Fruit fly (Drosophila melanogaster) whole organism, embryonic: ENCODE results near the gene Usp14.

Experiments
- CG10979 ChIP-seq: fragments of 200-800 bp; sonication (Bioruptor generic); optimal IDR thresholded peaks from 2 replicates; lab custom pipeline; 2018; ENCODE audit warnings: missing biosample characterization, mild to moderate bottlenecking, missing genetic modification characterization, moderate library complexity
- CG11093 ChIP-seq: fragments of 200-800 bp; sonication (Bioruptor generic); IDR thresholded peaks from 3 replicates; pipeline ENCODE4 v1.3.6; 2022; ENCODE audit warnings: missing biosample characterization, missing genetic modification characterization
- CG11247 ChIP-seq: fragments of 200-800 bp; sonication (Bioruptor generic); IDR thresholded peaks from 2 replicates; pipeline ENCODE4 v1.3.6; 2022; ENCODE audit warnings: missing biosample characterization, missing genetic modification characterization
- CG11456 ChIP-seq: fragments of 200-800 bp; sonication (Bioruptor generic); IDR thresholded peaks from 3 replicates; pipeline ENCODE4 v1.3.6; 2022; ENCODE audit warnings: missing biosample characterization, missing genetic modification characterization
- CG12155 ChIP-seq: fragments of 200-800 bp; sonication (Bioruptor generic); optimal IDR thresholded peaks from 3 replicates; lab custom pipeline; 2016; ENCODE audit warnings: missing biosample characterization, missing genetic modification characterization
- CG12236 ChIP-seq: fragments of 200-800 bp; sonication (Bioruptor generic); optimal IDR thresholded peaks from 2 replicates; lab custom pipeline; 2016; ENCODE audit warnings: missing biosample characterization, missing genetic modification characterization
- CG12299 ChIP-seq: fragments of 200-800 bp; sonication (Bioruptor generic); optimal IDR thresholded peaks from 2 replicates; lab custom pipeline; 2018; ENCODE audit warnings: missing biosample characterization, mild to moderate bottlenecking, missing genetic modification characterization
- CG12391 ChIP-seq: fragments of 200-800 bp; sonication (Bioruptor generic); optimal IDR thresholded peaks from 3 replicates; lab custom pipeline; 2018; ENCODE audit warnings: missing biosample characterization, mild to moderate bottlenecking, missing genetic modification characterization, moderate library complexity
- CG13775 ChIP-seq: fragments of 200-800 bp; sonication (Bioruptor generic); optimal IDR thresholded peaks from 3 replicates; lab custom pipeline; 2017; ENCODE audit warnings: missing biosample characterization, mild to moderate bottlenecking, missing genetic modification characterization
- CG14441 ChIP-seq: fragments of 200-800 bp; sonication (Bioruptor generic); IDR thresholded peaks from 2 replicates; pipeline ENCODE4 v1.3.6; 2022; ENCODE audit warnings: missing biosample characterization, missing genetic modification characterization
- CG15073 ChIP-seq: fragments of 200-800 bp; sonication (Bioruptor generic); optimal IDR thresholded peaks from 2 replicates; lab custom pipeline; 2016; ENCODE audit warnings: missing biosample characterization, missing genetic modification characterization
- CG16813 ChIP-seq: fragments of 200-800 bp; sonication (Bioruptor generic); IDR thresholded peaks from 3 replicates; pipeline ENCODE4 v1.3.6; 2022; ENCODE audit warnings: missing biosample characterization, missing genetic modification characterization; ENCODE audit not compliant: partially characterized antibody
- CG16815 ChIP-seq: fragments of 200-800 bp; sonication (Bioruptor generic); optimal IDR thresholded peaks from 3 replicates; lab custom pipeline; 2017; ENCODE audit warnings: missing biosample characterization, mild to moderate bottlenecking, missing genetic modification characterization
- CG17612 ChIP-seq: fragments of 200-800 bp; sonication (Bioruptor generic); IDR thresholded peaks from 2 replicates; pipeline ENCODE4 v1.3.6; 2022; ENCODE audit warnings: missing biosample characterization, missing genetic modification characterization
- CG2120 ChIP-seq: fragments of 200-800 bp; sonication (Bioruptor generic); optimal IDR thresholded peaks from 3 replicates; lab custom pipeline; 2016; ENCODE audit warnings: missing biosample characterization, missing genetic modification characterization
- CG2129 ChIP-seq: fragments of 200-800 bp; sonication (Bioruptor generic); IDR thresholded peaks from 2 replicates; pipeline ENCODE4 v1.3.6; 2022; ENCODE audit warnings: missing biosample characterization, missing genetic modification characterization; ENCODE audit not compliant: partially characterized antibody
- CG34224 ChIP-seq: fragments of 200-800 bp; sonication (Bioruptor generic); IDR thresholded peaks from 3 replicates; pipeline ENCODE4 v1.3.6; 2022; ENCODE audit warnings: missing biosample characterization, missing genetic modification characterization; ENCODE audit not compliant: partially characterized antibody
- CG3847 ChIP-seq: fragments of 200-800 bp; sonication (Bioruptor generic); IDR thresholded peaks from 2 replicates; pipeline ENCODE4 v1.3.6; 2022; ENCODE audit warnings: missing biosample characterization, missing genetic modification characterization
- CG4820 ChIP-seq: fragments of 200-800 bp; sonication (Bioruptor generic); optimal IDR thresholded peaks from 3 replicates; lab custom pipeline; 2016; ENCODE audit warnings: missing biosample characterization, missing genetic modification characterization
- CG6254 ChIP-seq: fragments of 200-800 bp; sonication (Bioruptor generic); optimal IDR thresholded peaks from 3 replicates; lab custom pipeline; 2017; ENCODE audit warnings: mild to moderate bottlenecking, missing biosample characterization, missing genetic modification reagents, missing genetic modification characterization
- CG8089 ChIP-seq: fragments of 200-800 bp; sonication (Bioruptor generic); optimal IDR thresholded peaks from 3 replicates; lab custom pipeline; 2016; ENCODE audit warnings: missing biosample characterization, missing genetic modification characterization
- CG9727 ChIP-seq: fragments of 200-800 bp; sonication (Bioruptor generic); optimal IDR thresholded peaks from 3 replicates; lab custom pipeline; 2017; ENCODE audit warnings: missing biosample characterization, mild to moderate bottlenecking, missing genetic modification characterization
- Camta ChIP-seq: fragments of 200-800 bp; sonication (Bioruptor generic); optimal IDR thresholded peaks from 2 replicates; lab custom pipeline; 2016; ENCODE audit warnings: missing biosample characterization, missing genetic modification characterization
- CkIIα-i1 ChIP-seq: fragments of 200-800 bp; sonication (Bioruptor generic); IDR thresholded peaks from 2 replicates; pipeline ENCODE4 v1.3.6; 2022; ENCODE audit warnings: missing biosample characterization, missing genetic modification characterization
- D ChIP-seq, 2 experiments: fragments of 200-800 bp in 1 of 2; fragments of >200 bp in 1 of 2; sonication (Bioruptor generic) in 1 of 2; optimal IDR thresholded peaks; 2 replicates in 1 of 2; 3 replicates in 1 of 2; lab custom pipeline; 2017; ENCODE audit warnings: mild to moderate bottlenecking in 1 of 2, missing biosample characterization in 1 of 2, missing genetic modification characterization in 1 of 2, missing genetic modification reagents in 1 of 2
- H2.0 ChIP-seq: fragments of 200-800 bp; sonication (Bioruptor generic); IDR thresholded peaks from 2 replicates; pipeline ENCODE4 v1.3.6; 2022; ENCODE audit warnings: missing biosample characterization, missing genetic modification characterization
- Hr39 ChIP-seq: fragments of >200 bp; optimal IDR thresholded peaks from 2 replicates; lab custom pipeline; 2017
- Rfx ChIP-seq: fragments of 200-800 bp; sonication (Bioruptor generic); IDR thresholded peaks from 2 replicates; pipeline ENCODE4 v1.3.6; 2022; ENCODE audit warnings: missing biosample characterization, missing genetic modification characterization
- Usf ChIP-seq: fragments of 200-800 bp; sonication (Bioruptor generic); optimal IDR thresholded peaks from 2 replicates; lab custom pipeline; 2017; ENCODE audit warnings: missing genotype, missing biosample characterization, missing genetic modification characterization
- abd-A ChIP-seq: fragments of 200-800 bp; sonication (Bioruptor generic); optimal IDR thresholded peaks from 3 replicates; lab custom pipeline; 2019; ENCODE audit warnings: missing biosample characterization, mild to moderate bottlenecking, missing genetic modification characterization, moderate library complexity
- al ChIP-seq: fragments of 200-800 bp; sonication (Bioruptor generic); IDR thresholded peaks from 2 replicates; pipeline ENCODE4 v1.3.6; 2022; ENCODE audit warnings: missing biosample characterization, missing genetic modification characterization
- bowl ChIP-seq: fragments of 200-800 bp; sonication (Bioruptor generic); IDR thresholded peaks from 2 replicates; pipeline ENCODE4 v1.3.6; 2022; ENCODE audit warnings: missing biosample characterization, missing genetic modification characterization
- btn ChIP-seq: fragments of 200-800 bp; sonication (Bioruptor generic); optimal IDR thresholded peaks from 2 replicates; lab custom pipeline; 2016; ENCODE audit warnings: missing biosample characterization, missing genetic modification characterization
- chif ChIP-seq, 2 experiments: fragments of 200-800 bp; sonication (Bioruptor generic); optimal IDR thresholded peaks; 3 replicates each; lab custom pipeline; 2016; ENCODE audit warnings: missing biosample characterization in 2 of 2, missing genetic modification characterization in 2 of 2
- corto ChIP-seq: fragments of 200-800 bp; sonication (Bioruptor generic); optimal IDR thresholded peaks from 2 replicates; lab custom pipeline; 2016; ENCODE audit warnings: missing biosample characterization, mild to moderate bottlenecking, missing genetic modification characterization, moderate library complexity
- da ChIP-seq: fragments of 200-800 bp; sonication (Bioruptor generic); optimal IDR thresholded peaks from 2 replicates; lab custom pipeline; 2016; ENCODE audit warnings: missing biosample characterization, missing genetic modification characterization
- dm ChIP-seq: fragments of 200-800 bp; sonication (Bioruptor generic); optimal IDR thresholded peaks from 3 replicates; lab custom pipeline; 2016; ENCODE audit warnings: missing biosample characterization, missing genetic modification characterization
- fru ChIP-seq: fragments of >200 bp; optimal IDR thresholded peaks from 2 replicates; lab custom pipeline; 2017
- kni ChIP-seq: fragments of 200-800 bp; sonication (Bioruptor generic); optimal IDR thresholded peaks from 3 replicates; lab custom pipeline; 2017; ENCODE audit warnings: mild to moderate bottlenecking, missing biosample characterization, missing genetic modification reagents, missing genetic modification characterization
- lbe ChIP-seq: fragments of 200-800 bp; sonication (Bioruptor generic); optimal IDR thresholded peaks from 2 replicates; lab custom pipeline; 2016; ENCODE audit warnings: missing biosample characterization, mild to moderate bottlenecking, missing genetic modification characterization
- mld ChIP-seq: fragments of 200-800 bp; sonication (Bioruptor generic); IDR thresholded peaks from 3 replicates; pipeline ENCODE4 v1.3.6; 2022; ENCODE audit warnings: missing biosample characterization, missing genetic modification characterization; ENCODE audit not compliant: partially characterized antibody
- nerfin-1 ChIP-seq: fragments of 200-800 bp; sonication (Bioruptor generic); optimal IDR thresholded peaks from 3 replicates; lab custom pipeline; 2019; ENCODE audit warnings: missing biosample characterization, mild to moderate bottlenecking, missing genetic modification characterization, moderate library complexity
- pan ChIP-seq, 4 experiments: fragments of >200 bp in 3 of 4; fragments of 200-800 bp in 1 of 4; sonication (Bioruptor generic) in 1 of 4; optimal IDR thresholded peaks in 3 of 4; IDR thresholded peaks in 1 of 4; 2 replicates each; pipeline versions ENCODE4 v1.3.6 to Lab custom; 2017 to 2022; ENCODE audit warnings: missing biosample characterization in 2 of 4, missing genetic modification characterization in 2 of 4, mixed read lengths in 1 of 4
- phol ChIP-seq: fragments of 200-800 bp; sonication (Bioruptor generic); optimal IDR thresholded peaks from 3 replicates; lab custom pipeline; 2018; ENCODE audit warnings: missing biosample characterization, mild to moderate bottlenecking, missing genetic modification characterization, moderate library complexity
- pum ChIP-seq: fragments of 200-800 bp; sonication (Bioruptor generic); optimal IDR thresholded peaks from 2 replicates; lab custom pipeline; 2016; ENCODE audit warnings: missing biosample characterization, missing genetic modification characterization
- row ChIP-seq: fragments of 200-800 bp; sonication (Bioruptor generic); IDR thresholded peaks from 3 replicates; pipeline ENCODE4 v1.3.6; 2022; ENCODE audit warnings: missing biosample characterization, missing genetic modification characterization
- stwl ChIP-seq: fragments of 200-800 bp; sonication (Bioruptor generic); optimal IDR thresholded peaks from 3 replicates; lab custom pipeline; 2018; ENCODE audit warnings: missing biosample characterization, mild to moderate bottlenecking, missing genetic modification characterization, moderate library complexity
- sug ChIP-seq: fragments of 200-800 bp; optimal IDR thresholded peaks from 2 replicates; lab custom pipeline; 2019; ENCODE audit warnings: missing biosample characterization, mild to moderate bottlenecking, missing genetic modification characterization, moderate library complexity
- tll ChIP-seq, 2 experiments: fragments of 200-800 bp in 1 of 2; fragments of >200 bp in 1 of 2; sonication (Bioruptor generic) in 1 of 2; optimal IDR thresholded peaks; 2 replicates each; lab custom pipeline; 2017 to 2019; ENCODE audit warnings: missing biosample characterization in 2 of 2, missing genetic modification characterization in 2 of 2, mild to moderate bottlenecking in 1 of 2, moderate library complexity in 1 of 2
- zfh2 ChIP-seq: fragments of 200-800 bp; sonication (Bioruptor generic); optimal IDR thresholded peaks from 2 replicates; lab custom pipeline; 2016; ENCODE audit warnings: missing biosample characterization, missing genetic modification characterization

Gene Usp14

dm6 chr2L:10292066-10292560 is 22.1 kb downstream of the Usp14 start, which contains the start of gene Ufd4 (continued):
- TF ChIP-seq btn, result peak; percentile 14
- no peak for TF ChIP-seq sug
- TF ChIP-seq CG13775, result peak; percentile 34
- TF ChIP-seq CG12299, result no peak
- peak; percentile 18 for TF ChIP-seq corto (GFP tag; lab: Kevin White, UChicago)
- TF ChIP-seq CG12236 (GFP tag; lab: Kevin White, UChicago), result no peak
- no peak; the same call in 1 of the 2 replicates for TF ChIP-seq CG14441 (GFP tag; lab: Robert Waterston, UW)
- peak; percentile 68 for TF ChIP-seq Camta
- TF ChIP-seq CG3847 (GFP tag; lab: Robert Waterston, UW), result no peak
- no peak for TF ChIP-seq al (GFP tag; lab: Robert Waterston, UW)
- TF ChIP-seq CkIIα-i1 (GFP tag; lab: Robert Waterston, UW), result no peak
- TF ChIP-seq phol (tag; lab: Kevin White, UChicago), result peak; percentile 73
- no peak for TF ChIP-seq CG15073
- TF ChIP-seq bowl (GFP tag; lab: Robert Waterston, UW), result no peak
- no peak for TF ChIP-seq abd-A
- TF ChIP-seq H2.0, result peak; percentile 32; the same call in 1 of the 2 replicates
- no peak; the same call in 1 of the 2 replicates for TF ChIP-seq Rfx (GFP tag; lab: Robert Waterston, UW)
- TF ChIP-seq CG11247 (GFP tag; lab: Robert Waterston, UW), result no peak
- TF ChIP-seq row (GFP tag; lab: Robert Waterston, UW), result peak; percentile 81
- no peak for TF ChIP-seq Usf
- TF ChIP-seq CG12391 (tag; lab: Kevin White, UChicago), result peak; percentile 82
- TF ChIP-seq CG12155 (GFP tag; lab: Kevin White, UChicago), result peak; percentile 57
- TF ChIP-seq CG11456 (GFP tag; lab: Robert Waterston, UW), result no peak
- TF ChIP-seq tll (GFP tag; optimal IDR thresholded peaks at IDR 0.05; lab: Kevin White, UChicago), result no peak
- no peak for TF ChIP-seq nerfin-1 (tag; lab: Kevin White, UChicago)
- TF ChIP-seq D (optimal IDR thresholded peaks at IDR 0.05; lab: Kevin White, UChicago), result no peak
- peak; percentile 26 for TF ChIP-seq D (GFP tag; optimal IDR thresholded peaks at IDR 0.05; lab: Kevin White, UChicago)
- TF ChIP-seq stwl, result peak; percentile 75
- TF ChIP-seq CG2120, result peak; percentile 79
- TF ChIP-seq CG9727 (GFP tag; lab: Kevin White, UChicago), result no peak
- peak; percentile 64 for TF ChIP-seq CG10979 (tag; lab: Kevin White, UChicago)
- TF ChIP-seq kni (GFP tag; lab: Kevin White, UChicago), result no peak
- TF ChIP-seq lbe (GFP tag; lab: Kevin White, UChicago), result no peak
- TF ChIP-seq chif (GFP tag; optimal IDR thresholded peaks at IDR 0.05; lab: Kevin White, UChicago), result peak; percentile 16 to 49
- TF ChIP-seq zfh2 (GFP tag; lab: Kevin White, UChicago), result peak; percentile 60
- no peak for TF ChIP-seq CG2129 (GFP tag; lab: Robert Waterston, UW)
- peak; percentile 17; the same call in 1 of the 3 replicates for TF ChIP-seq CG34224 (GFP tag; lab: Robert Waterston, UW)
- no peak for TF ChIP-seq CG11093 (GFP tag; lab: Robert Waterston, UW)
- peak; percentile 36 for TF ChIP-seq pum (GFP tag; lab: Kevin White, UChicago)
- no peak for TF ChIP-seq CG17612 (GFP tag; lab: Robert Waterston, UW)
- TF ChIP-seq CG16813 (GFP tag; lab: Robert Waterston, UW), result peak; percentile 40; the same call in 2 of the 3 replicates
- TF ChIP-seq dm (GFP tag; lab: Kevin White, UChicago), result peak; percentile 8
- TF ChIP-seq CG8089 (GFP tag; lab: Kevin White, UChicago), result peak; percentile 14
- TF ChIP-seq CG6254 (GFP tag; lab: Kevin White, UChicago), result peak; percentile 41
- peak; percentile 0 for TF ChIP-seq CG16815 (GFP tag; lab: Kevin White, UChicago)
- no peak for TF ChIP-seq pan (optimal IDR thresholded peaks at IDR 0.05; lab: Kevin White, UChicago)
- TF ChIP-seq pan (GFP tag; optimal IDR thresholded peaks at IDR 0.05 in 1 of 2, IDR thresholded peaks at IDR 0.05 in 1 of 2), result no peak
- TF ChIP-seq da (GFP tag; lab: Kevin White, UChicago), result no peak
- peak; percentile 59 for TF ChIP-seq CG4820 (GFP tag; lab: Kevin White, UChicago)
- no peak for TF ChIP-seq mld (GFP tag; lab: Robert Waterston, UW)
- TF ChIP-seq fru (lab: Kevin White, UChicago), result no peak
- TF ChIP-seq Hr39 (lab: Kevin White, UChicago), result no peak
